Worm (Caenorhabditis elegans) whole organism, L4 larva: ENCODE measurements around the gene srtx-1.

ENCODE experiments used
- D1046.2 ChIP-seq: fragments of 200-800 bp; sonication (Bioruptor generic); IDR thresholded peaks from 2 replicates; pipeline ENCODE4 v1.3.6; 2022; ENCODE audit warnings: missing genetic modification characterization, missing compliant biosample characterization
- F37D6.2 ChIP-seq: sonication (generic microtip); optimal IDR thresholded peaks from 2 replicates; lab custom pipeline; 2016; ENCODE audit warnings: mild to moderate bottlenecking, missing genetic modification characterization, missing compliant biosample characterization
- R02D3.7 ChIP-seq: fragments of 150-350 bp; sonication (generic microtip); optimal IDR thresholded peaks from 3 replicates; lab custom pipeline; 2014; ENCODE audit warnings: missing biosample characterization, missing genetic modification characterization
- Y48G9A.11 ChIP-seq: fragments of 200-800 bp; sonication (Bioruptor generic); IDR thresholded peaks from 2 replicates; pipeline ENCODE4 v1.3.6; 2022; ENCODE audit warnings: missing genetic modification reagents, missing genetic modification characterization, missing compliant biosample characterization
- aha-1 ChIP-seq: fragments of 150-350 bp; peaks from one replicate; lab custom pipeline; 2014; ENCODE audit warnings: missing biosample characterization, missing genetic modification characterization
- aly-2 ChIP-seq: sonication (generic microtip); optimal IDR thresholded peaks from 2 replicates; lab custom pipeline; 2018; ENCODE audit warnings: missing biosample characterization, missing genetic modification characterization
- ama-1 ChIP-seq: fragments of 150-350 bp; optimal IDR thresholded peaks from 2 replicates; lab custom pipeline; 2014; ENCODE audit warnings: inconsistent platforms, mixed read lengths
- attf-4 ChIP-seq: sonication (generic microtip); optimal IDR thresholded peaks from 3 replicates; lab custom pipeline; 2017; ENCODE audit warnings: missing biosample characterization, missing genetic modification characterization
- ceh-44 ChIP-seq: fragments of 200-800 bp; sonication (Bioruptor generic); IDR thresholded peaks from 2 replicates; pipeline ENCODE4 v1.3.6; 2022; ENCODE audit warnings: missing genetic modification reagents, missing genetic modification characterization, missing compliant biosample characterization
- ceh-82 ChIP-seq: sonication (generic microtip); optimal IDR thresholded peaks from 2 replicates; lab custom pipeline; 2017; ENCODE audit warnings: missing biosample characterization, missing genetic modification characterization
- ces-1 ChIP-seq: fragments of 150-350 bp; sonication (generic microtip); optimal IDR thresholded peaks from 4 replicates; lab custom pipeline; 2014; ENCODE audit warnings: missing biosample characterization, missing genetic modification reagents, missing genetic modification characterization
- cey-2 ChIP-seq: sonication (generic microtip); optimal IDR thresholded peaks from 3 replicates; lab custom pipeline; 2017; ENCODE audit warnings: missing genetic modification characterization, mild to moderate bottlenecking, missing compliant biosample characterization, antibody characterized with exemption, borderline replicate concordance; ENCODE audit not compliant: insufficient read depth
- ctbp-1 ChIP-seq: fragments of 200-800 bp; sonication (Bioruptor generic); IDR thresholded peaks from 2 replicates; pipeline ENCODE4 v1.3.6; 2022; ENCODE audit warnings: missing genetic modification reagents, missing genetic modification characterization, missing compliant biosample characterization
- daf-12 ChIP-seq: fragments of 150-350 bp; optimal IDR thresholded peaks from 2 replicates; lab custom pipeline; 2014; ENCODE audit warnings: missing biosample characterization, missing genetic modification reagents, missing genetic modification characterization
- daf-19 ChIP-seq: fragments of 200-800 bp; sonication (Bioruptor generic); conservative IDR thresholded peaks from 2 replicates; pipeline ENCODE4 v1.3.6; 2022; ENCODE audit warnings: missing genetic modification characterization, missing compliant biosample characterization
- dmd-8 ChIP-seq: fragments of 200-800 bp; sonication (Bioruptor generic); IDR thresholded peaks from 2 replicates; pipeline ENCODE4 v1.3.6; 2022; ENCODE audit warnings: missing genetic modification characterization, missing compliant biosample characterization
- dve-1 ChIP-seq: sonication (generic microtip); optimal IDR thresholded peaks from 2 replicates; lab custom pipeline; 2017; ENCODE audit warnings: antibody characterized with exemption, mild to moderate bottlenecking, missing genetic modification characterization, missing compliant biosample characterization; ENCODE audit not compliant: insufficient read depth
- egl-27 ChIP-seq: sonication (generic microtip); optimal IDR thresholded peaks from 3 replicates; lab custom pipeline; 2017; ENCODE audit warnings: missing biosample characterization, missing genetic modification reagents, missing genetic modification characterization
- fos-1 ChIP-seq: fragments of 150-350 bp; optimal IDR thresholded peaks from 2 replicates; lab custom pipeline; 2014; ENCODE audit warnings: missing biosample characterization, missing genetic modification characterization
- hlh-11 ChIP-seq: fragments of 200-800 bp; sonication (Bioruptor generic); optimal IDR thresholded peaks from 2 replicates; lab custom pipeline; 2018; ENCODE audit warnings: mild to moderate bottlenecking, missing genetic modification characterization, missing compliant biosample characterization
- hmg-1.1 ChIP-seq: fragments of 200-800 bp; sonication (Bioruptor generic); IDR thresholded peaks from 2 replicates; pipeline ENCODE4 v1.3.6; 2022; ENCODE audit warnings: missing genetic modification reagents, missing genetic modification characterization, missing compliant biosample characterization
- lin-1 ChIP-seq: fragments of 200-800 bp; sonication (Bioruptor generic); IDR thresholded peaks from 2 replicates; pipeline ENCODE4 v1.3.6; 2022; ENCODE audit warnings: missing genetic modification reagents, missing genetic modification characterization, missing compliant biosample characterization
- lin-29 ChIP-seq: fragments of 200-800 bp; sonication (Bioruptor generic); IDR thresholded peaks from 2 replicates; pipeline ENCODE4 v1.3.6; 2022; ENCODE audit warnings: missing genetic modification reagents, missing genetic modification characterization, missing compliant biosample characterization
- lin-38 ChIP-seq: fragments of 200-800 bp; sonication (Bioruptor generic); IDR thresholded peaks from 2 replicates; pipeline ENCODE4 v1.3.6; 2022; ENCODE audit warnings: missing genetic modification reagents, missing genetic modification characterization, missing compliant biosample characterization
- lir-3 ChIP-seq: sonication (generic microtip); optimal IDR thresholded peaks from 2 replicates; lab custom pipeline; 2016; ENCODE audit warnings: mild to moderate bottlenecking, missing genetic modification characterization, missing compliant biosample characterization
- mdt-29 ChIP-seq: fragments of 200-800 bp; sonication (Bioruptor generic); IDR thresholded peaks from 2 replicates; pipeline ENCODE4 v1.3.6; 2022; ENCODE audit warnings: missing genetic modification reagents, missing genetic modification characterization, missing compliant biosample characterization
- mes-2 ChIP-seq: sonication (generic microtip); optimal IDR thresholded peaks from 2 replicates; lab custom pipeline; 2016; ENCODE audit warnings: missing genotype, mild to moderate bottlenecking, missing genetic modification characterization, missing compliant biosample characterization; ENCODE audit not compliant: poor library complexity, severe bottlenecking
- nhr-28 ChIP-seq: fragments of 150-350 bp; optimal IDR thresholded peaks from 2 replicates; lab custom pipeline; 2014; ENCODE audit warnings: missing biosample characterization, missing genetic modification characterization
- nhr-41 ChIP-seq: fragments of 200-800 bp; sonication (Bioruptor generic); IDR thresholded peaks from 2 replicates; pipeline ENCODE4 v1.3.6; 2022; ENCODE audit warnings: missing genetic modification reagents, missing genetic modification characterization, missing compliant biosample characterization
- nhr-77 ChIP-seq: fragments of 150-350 bp; optimal IDR thresholded peaks from 2 replicates; lab custom pipeline; 2014; ENCODE audit warnings: missing biosample characterization, missing genetic modification characterization
- pha-4 ChIP-seq, 2 experiments: fragments of 150-350 bp in 1 of 2; fragments of 200-800 bp in 1 of 2; sonication (Bioruptor generic) in 1 of 2; IDR thresholded peaks in 1 of 2; optimal IDR thresholded peaks in 1 of 2; 2 replicates each; pipeline versions ENCODE4 v1.3.6 to Lab custom; 2014 to 2022; ENCODE audit warnings: missing genetic modification characterization in 2 of 2, missing genetic modification reagents in 2 of 2, missing biosample characterization in 1 of 2, missing compliant biosample characterization in 1 of 2
- php-3 ChIP-seq: fragments of 200-800 bp; sonication (Bioruptor generic); IDR thresholded peaks from 2 replicates; pipeline ENCODE4 v1.3.6; 2022; ENCODE audit warnings: missing genetic modification reagents, missing genetic modification characterization, missing compliant biosample characterization
- pqm-1 ChIP-seq: sonication (generic microtip); optimal IDR thresholded peaks from 2 replicates; lab custom pipeline; 2017; ENCODE audit warnings: missing biosample characterization, missing genetic modification characterization
- saeg-2 ChIP-seq: fragments of 200-800 bp; sonication (Bioruptor generic); IDR thresholded peaks from 2 replicates; pipeline ENCODE4 v1.3.6; 2022; ENCODE audit warnings: missing genetic modification reagents, missing genetic modification characterization, missing compliant biosample characterization
- set-16 ChIP-seq: fragments of 200-800 bp; sonication (Bioruptor generic); IDR thresholded peaks from 2 replicates; pipeline ENCODE4 v1.3.6; 2022; ENCODE audit warnings: missing genetic modification reagents, missing genetic modification characterization, missing compliant biosample characterization
- spr-1 ChIP-seq: sonication (generic microtip); optimal IDR thresholded peaks from 2 replicates; lab custom pipeline; 2016; ENCODE audit warnings: mild to moderate bottlenecking, missing genetic modification characterization, missing compliant biosample characterization
- tag-97 ChIP-seq: fragments of 200-800 bp; sonication (Bioruptor generic); IDR thresholded peaks from 2 replicates; pipeline ENCODE4 v1.3.6; 2022; ENCODE audit warnings: missing genetic modification characterization, missing compliant biosample characterization
- unc-62 ChIP-seq, 3 experiments: fragments of 150-350 bp in 1 of 3; sonication (generic microtip); optimal IDR thresholded peaks in 2 of 3; peaks in 1 of 3; 1 replicate in 1 of 3; 2 replicates in 2 of 3; lab custom pipeline; 2014 to 2017; ENCODE audit warnings: missing biosample characterization in 3 of 3, missing genetic modification characterization in 3 of 3, missing genetic modification reagents in 3 of 3, missing genotype in 1 of 3

srtx-1 gene

ce11 chrIV:7445236-7445635 is 24.2 kb downstream of the srtx-1 start, which contains the start of gene valv-1:
Gene valv-1, minus strand, starts transcription at chrIV:7445336.
- no peak for TF ChIP-seq set-16 (GFP tag; lab: Robert Waterston, UW)
- TF ChIP-seq unc-62 (GFP tag; optimal IDR thresholded peaks at IDR 0.05 in 1 of 2; lab: Kevin White, UChicago): peak in 1 of 2 experiments; percentile 51
- TF ChIP-seq unc-62 (tag; optimal IDR thresholded peaks at IDR 0.05; lab: Kevin White, UChicago): no peak

- TF ChIP-seq ceh-82 (no peak), spr-1 (tag; lab: Kevin White, UChicago) (no peak), ama-1 (lab: Kevin White, UChicago) (no peak), nhr-28 (tag; lab: Kevin White, UChicago) (no peak), lin-38 (no peak), lir-3 (tag; lab: Kevin White, UChicago) (no peak), D1046.2 (GFP tag; lab: Robert Waterston, UW) (no peak), ceh-44 (no peak), mdt-29 (GFP tag; lab: Robert Waterston, UW) (no peak)
Observed at ce11 chrIV:7445995-7446394, 25.0 kb downstream of the srtx-1 start, which contains the start of gene B0496.1. Gene B0496.1, plus strand, starts transcription at chrIV:7446295.

ce11 chrIV:7447556-7447955 is 26.5 kb downstream of the srtx-1 start, which contains the start of gene B0496.2:
Gene B0496.2, plus strand, starts transcription at chrIV:7447856.
- TF ChIP-seq F37D6.2 (no peak), aly-2 (tag; lab: Kevin White, UChicago) (no peak), set-16 (GFP tag; lab: Robert Waterston, UW) (no peak), lin-29 (no peak), aha-1 (tag; lab: Kevin White, UChicago) (no peak), lin-1 (GFP tag; lab: Robert Waterston, UW) (no peak), spr-1 (tag; lab: Kevin White, UChicago) (no peak), nhr-77 (tag; lab: Kevin White, UChicago) (no peak), dmd-8 (GFP tag; lab: Robert Waterston, UW) (no peak)

ce11 chrIV:7451345-7451744 is 30.3 kb downstream of the srtx-1 start, which contains the start of gene tes-1:
Gene tes-1, minus strand, starts transcription at chrIV:7451445.
- no peak for TF ChIP-seq ces-1 (GFP tag; lab: Kevin White, UChicago)
- TF ChIP-seq php-3 (GFP tag; lab: Robert Waterston, UW): 0 out of 2 replicates have a peak, but pooled peaks have one; percentile 26
- no peak for TF ChIP-seq egl-27 (tag; lab: Kevin White, UChicago)
- no peak for TF ChIP-seq pqm-1

ce11 chrIV:7453661-7454159 is 32.7 kb downstream of the srtx-1 start:
- TF ChIP-seq lin-29 (no peak), fos-1 (tag; lab: Kevin White, UChicago) (no peak), unc-62 (GFP tag; optimal IDR thresholded peaks at IDR 0.05 in 1 of 2; lab: Kevin White, UChicago) (peak in 1 of 2 experiments; percentile 93), unc-62 (tag; optimal IDR thresholded peaks at IDR 0.05; lab: Kevin White, UChicago) (no peak), ctbp-1 (GFP tag; lab: Robert Waterston, UW) (0 out of 2 replicates have a peak, but pooled peaks have one; percentile 12), ces-1 (GFP tag; lab: Kevin White, UChicago) (peak; percentile 3)
- TF ChIP-seq, all 104 proteins: peak for 3

- peak in 1 of 2 experiments; percentile 92 for TF ChIP-seq unc-62 (GFP tag; optimal IDR thresholded peaks at IDR 0.05 in 1 of 2; lab: Kevin White, UChicago)
- TF ChIP-seq unc-62 (tag; optimal IDR thresholded peaks at IDR 0.05; lab: Kevin White, UChicago): no peak
- TF ChIP-seq cey-2: no peak
Observed at ce11 chrIV:7454890-7455289, 33.9 kb downstream of the srtx-1 start.

- TF ChIP-seq Y48G9A.11 (GFP tag; lab: Robert Waterston, UW) (no peak), daf-12 (tag; lab: Kevin White, UChicago) (no peak), daf-19 (GFP tag; lab: Robert Waterston, UW) (no peak), hmg-1.1 (no peak), hlh-11 (no peak), tag-97 (no peak), attf-4 (tag; lab: Kevin White, UChicago) (no peak), nhr-41 (GFP tag; lab: Robert Waterston, UW) (no peak), dve-1 (no peak), pha-4 (GFP tag; IDR thresholded peaks at IDR 0.05; lab: Robert Waterston, UW) (no peak), pha-4 (tag; optimal IDR thresholded peaks at IDR 0.05; lab: Kevin White, UChicago) (no peak), mes-2 (tag; lab: Kevin White, UChicago) (no peak), R02D3.7 (tag; lab: Kevin White, UChicago) (no peak), saeg-2 (no peak)
Observed at ce11 chrIV:7456225-7456624, 35.2 kb downstream of the srtx-1 start, which contains the start of gene F13B6.1. Gene F13B6.1, plus strand, starts transcription at chrIV:7456525.
